Worm (Caenorhabditis elegans): ENCODE measurements around the gene Y55F3AM.13.

Gene Y55F3AM.13

DNA sequence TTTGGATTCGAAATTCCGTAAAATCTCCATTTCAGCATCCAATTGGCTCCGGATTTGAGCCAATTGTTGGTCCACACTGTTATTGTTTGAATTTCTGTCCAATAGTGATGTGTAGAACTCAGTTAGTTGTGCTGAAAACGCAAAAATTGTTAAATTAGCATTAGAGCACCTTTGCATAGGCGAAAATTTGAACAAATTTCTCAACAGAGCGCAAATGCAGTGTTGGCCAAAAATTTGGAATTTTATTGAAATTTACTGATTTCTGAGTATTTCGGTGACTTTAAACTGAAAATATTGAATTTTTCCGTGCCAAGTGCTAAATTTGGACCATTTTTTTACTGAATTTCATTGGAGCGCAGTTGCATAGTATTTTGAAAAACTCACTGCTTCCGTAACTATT is 15.6 kb downstream of the Y55F3AM.13 start:
- TF ChIP-seq mcd-1 (GFP tag; IDR thresholded peaks at IDR 0.05) (peak; percentile 67), mxl-1 (tag; optimal IDR thresholded peaks at IDR 0.05) (no peak), ztf-22 (GFP tag; optimal IDR thresholded peaks at IDR 0.05) (no peak)

DNA sequence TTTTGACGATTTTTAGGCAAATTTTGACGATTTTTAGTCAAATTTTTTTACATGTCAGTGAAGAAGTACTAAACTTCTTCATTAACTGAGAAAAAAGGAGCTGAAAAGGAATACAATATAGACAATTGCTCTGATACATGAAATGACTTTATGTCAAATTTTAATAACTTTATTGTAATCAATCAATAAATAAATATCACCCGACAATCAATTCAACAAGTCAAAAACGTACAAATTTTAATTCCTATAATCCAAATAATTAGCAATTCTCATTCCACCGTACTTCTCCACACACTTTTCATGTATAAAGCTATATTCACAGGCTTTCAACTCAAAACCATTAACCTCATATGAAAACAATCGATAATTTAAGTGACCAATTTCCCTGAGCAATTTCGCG is 17.6 kb downstream of the Y55F3AM.13 start:
- TF ChIP-seq cebp-1 (GFP tag; IDR thresholded peaks at IDR 0.05) (no peak), cebp-1 (tag; optimal IDR thresholded peaks at IDR 0.05) (no peak), attf-6 (GFP tag; IDR thresholded peaks at IDR 0.05) (no peak), ztf-22 (GFP tag; optimal IDR thresholded peaks at IDR 0.05) (no peak), rec-8 (tag; optimal IDR thresholded peaks at IDR 0.05) (no peak), ZK185.1 (tag; optimal IDR thresholded peaks at IDR 0.05; ENCODE audit: poor library complexity, severe bottlenecking) (no peak), rcor-1 (GFP tag; IDR thresholded peaks at IDR 0.05) (no peak), sptf-2 (GFP tag; optimal IDR thresholded peaks at IDR 0.05) (no peak), mel-28 (tag; optimal IDR thresholded peaks at IDR 0.05; ENCODE audit: borderline replicate concordance) (no peak), F23B12.7 (tag; optimal IDR thresholded peaks at IDR 0.05; ENCODE audit: insufficient read depth) (no peak), egrh-3 (GFP tag; IDR thresholded peaks at IDR 0.05) (no peak), efl-1 (GFP tag; optimal IDR thresholded peaks at IDR 0.05) (no peak), C17E4.6 (GFP tag; IDR thresholded peaks at IDR 0.05) (no peak), attf-3 (GFP tag; conservative IDR thresholded peaks at IDR 0.05) (no peak), attf-5 (GFP tag; optimal IDR thresholded peaks at IDR 0.05) (no peak), tbp1 (GFP tag; optimal IDR thresholded peaks at IDR 0.05) (no peak), rpc-1 (optimal IDR thresholded peaks at IDR 0.05) (no peak), rpc-1 (tag; optimal IDR thresholded peaks at IDR 0.05) (no peak), ama-1 (optimal IDR thresholded peaks at IDR 0.05) (no peak), ama-1 (GFP tag; optimal IDR thresholded peaks at IDR 0.05) (no peak), mes-4 (tag; optimal IDR thresholded peaks at IDR 0.05) (no peak)

DNA sequence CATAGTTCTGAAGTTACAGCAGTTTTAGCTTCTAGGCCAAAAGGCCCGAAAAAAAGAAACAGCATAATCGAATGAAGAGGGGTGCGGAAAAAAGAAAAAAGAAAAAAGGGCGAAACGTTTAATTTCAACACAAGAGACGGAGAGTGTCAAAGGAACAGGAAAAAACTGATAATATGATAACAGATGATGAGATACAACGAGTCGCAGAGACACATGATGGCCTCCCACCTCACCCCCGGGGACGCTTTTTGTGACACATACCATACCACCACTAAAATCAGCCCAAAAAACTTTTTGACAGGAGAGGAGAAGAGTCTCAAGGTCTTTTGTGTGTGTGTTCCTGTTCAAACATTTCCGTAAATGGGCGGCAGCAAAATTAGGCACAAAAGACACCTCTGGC is 21.0 kb downstream of the Y55F3AM.13 start:
- TF ChIP-seq ceh-91 (GFP tag; IDR thresholded peaks at IDR 0.05) (no peak), nhr-80 (tag; optimal IDR thresholded peaks at IDR 0.05) (peak; percentile 89), F10E7.11 (tag; optimal IDR thresholded peaks at IDR 0.05) (no peak), B0261.1 (tag; optimal IDR thresholded peaks at IDR 0.05) (no peak), cebp-1 (GFP tag; IDR thresholded peaks at IDR 0.05) (no peak), cebp-1 (tag; optimal IDR thresholded peaks at IDR 0.05) (no peak)

DNA sequence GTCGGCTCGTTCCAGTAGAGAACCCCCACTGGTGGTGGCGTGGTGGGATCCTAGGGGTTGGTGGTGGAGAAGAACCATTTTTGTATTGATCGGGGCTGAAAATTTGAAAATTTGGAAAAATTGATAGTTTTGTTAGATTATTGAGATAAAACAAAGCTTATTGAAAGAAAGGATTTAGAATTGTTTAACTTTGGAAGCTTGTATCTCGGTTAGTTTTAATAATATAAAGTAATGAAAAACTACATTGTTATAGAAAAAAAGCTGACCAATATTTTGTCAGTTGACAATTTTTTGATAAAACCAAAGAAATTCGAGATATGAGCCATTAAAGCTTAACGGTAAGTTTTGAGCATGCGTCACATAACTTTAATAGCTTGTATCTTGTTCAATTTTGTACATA is 26.2 kb downstream of the Y55F3AM.13 start, which contains the start of gene abhd-14:
TSS of gene abhd-14 (minus strand) at position 101 of the 400 bp plus-strand sequence.
- TF ChIP-seq F33H1.4 (GFP tag; IDR thresholded peaks at IDR 0.05) = no peak
- no peak for TF ChIP-seq bed-1 (GFP tag; IDR thresholded peaks at IDR 0.05)
- TF ChIP-seq let-526 (GFP tag; IDR thresholded peaks at IDR 0.05) = no peak
- TF ChIP-seq unc-62 (GFP tag; optimal IDR thresholded peaks at IDR 0.05) = no peak

DNA sequence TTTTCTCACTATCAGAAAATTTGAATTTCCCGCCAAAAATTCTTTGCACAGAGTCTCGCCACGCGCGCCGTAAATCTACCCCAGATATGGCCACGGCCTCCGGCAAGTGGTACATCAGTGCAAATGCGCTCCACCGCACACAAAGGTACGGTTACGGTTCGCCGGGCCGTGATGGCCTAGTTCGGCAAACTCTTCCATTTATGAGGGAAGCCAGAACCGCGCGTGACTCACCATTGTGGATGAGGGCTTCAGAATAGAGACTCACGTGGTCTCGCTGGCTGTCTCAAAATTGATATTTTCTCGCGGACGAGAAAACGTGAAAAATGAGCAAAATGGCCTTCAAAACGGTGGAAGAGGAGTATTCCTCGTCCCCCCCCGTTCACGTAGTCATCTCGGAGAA is 36.3 kb downstream of the Y55F3AM.13 start:
- TF ChIP-seq bed-2 (GFP tag; IDR thresholded peaks at IDR 0.05) = no peak
- TF ChIP-seq pbrm-1 (GFP tag; IDR thresholded peaks at IDR 0.05) = no peak
- peak; percentile 53 for TF ChIP-seq zfh-2 (GFP tag; conservative IDR thresholded peaks at IDR 0.05)
- no peak for TF ChIP-seq T07F8.4 (tag; optimal IDR thresholded peaks at IDR 0.05)
- TF ChIP-seq T26A5.8 (tag; optimal IDR thresholded peaks at IDR 0.05) = no peak
- no peak for TF ChIP-seq lir-1 (GFP tag; conservative IDR thresholded peaks at IDR 0.05)
- TF ChIP-seq mes-4 (tag; optimal IDR thresholded peaks at IDR 0.05) = no peak
- no peak for TF ChIP-seq ceh-27 (GFP tag; optimal IDR thresholded peaks at IDR 0.05)
- TF ChIP-seq ztf-25 (GFP tag; IDR thresholded peaks at IDR 0.05) = no peak
- no peak for TF ChIP-seq nhr-179 (tag; optimal IDR thresholded peaks at IDR 0.05)
- TF ChIP-seq ZK185.1 (tag; optimal IDR thresholded peaks at IDR 0.05; ENCODE audit: poor library complexity, severe bottlenecking) = no peak
- no peak for TF ChIP-seq B0019.2 (GFP tag; conservative IDR thresholded peaks at IDR 0.05)
- TF ChIP-seq nfya-1 (tag; optimal IDR thresholded peaks at IDR 0.05; ENCODE audit: borderline replicate concordance, insufficient read depth) = no peak
- no peak for TF ChIP-seq madf-6 (GFP tag; IDR thresholded peaks at IDR 0.05)
- no peak for TF ChIP-seq lin-35 (GFP tag; optimal IDR thresholded peaks at IDR 0.05)
- 0 out of 2 replicates have a peak, but pooled peaks have one; percentile 20 for TF ChIP-seq dox-1 (GFP tag; IDR thresholded peaks at IDR 0.05)

All from whole organism, young adult.